Fruit fly (Drosophila melanogaster) whole organism, embryonic: ENCODE data around the gene Cdc27.

Experiments
- CG10274 ChIP-seq: fragments of 200-800 bp; sonication (Bioruptor generic); optimal IDR thresholded peaks from 3 replicates; lab custom pipeline; 2017; ENCODE audit warnings: missing biosample characterization, mild to moderate bottlenecking, missing genetic modification characterization
- CG10431 ChIP-seq: fragments of 200-800 bp; sonication (Bioruptor generic); optimal IDR thresholded peaks from 3 replicates; lab custom pipeline; 2018; ENCODE audit warnings: missing biosample characterization, mild to moderate bottlenecking, missing genetic modification characterization
- CG10565 ChIP-seq: fragments of 200-800 bp; sonication (Bioruptor generic); optimal IDR thresholded peaks from 3 replicates; lab custom pipeline; 2016; ENCODE audit warnings: missing biosample characterization, mild to moderate bottlenecking, missing genetic modification characterization
- CG11247 ChIP-seq: fragments of 200-800 bp; sonication (Bioruptor generic); IDR thresholded peaks from 2 replicates; pipeline ENCODE4 v1.3.6; 2022; ENCODE audit warnings: missing biosample characterization, missing genetic modification characterization
- CG12659 ChIP-seq: fragments of 200-800 bp; sonication (Bioruptor generic); optimal IDR thresholded peaks from 3 replicates; lab custom pipeline; 2017; ENCODE audit warnings: mild to moderate bottlenecking, missing biosample characterization, missing genetic modification reagents, missing genetic modification characterization
- CG17802 ChIP-seq: fragments of 200-800 bp; sonication (Bioruptor generic); optimal IDR thresholded peaks from 2 replicates; lab custom pipeline; 2018; ENCODE audit warnings: missing biosample characterization, mild to moderate bottlenecking, missing genetic modification characterization, moderate library complexity
- CG17912 ChIP-seq: fragments of 200-800 bp; sonication (Bioruptor generic); optimal IDR thresholded peaks from 2 replicates; lab custom pipeline; 2018; ENCODE audit warnings: missing biosample characterization, mild to moderate bottlenecking, missing genetic modification characterization
- CG18011 ChIP-seq: fragments of 200-800 bp; sonication (Bioruptor generic); optimal IDR thresholded peaks from 2 replicates; lab custom pipeline; 2017; ENCODE audit warnings: missing biosample characterization, missing genetic modification characterization, mild to moderate bottlenecking, moderate library complexity, missing genotype
- CG18476 ChIP-seq: fragments of 200-800 bp; sonication (Bioruptor generic); optimal IDR thresholded peaks from 2 replicates; lab custom pipeline; 2016; ENCODE audit warnings: missing biosample characterization, mild to moderate bottlenecking, missing genetic modification characterization
- CG18599 ChIP-seq: fragments of 200-800 bp; sonication (Bioruptor generic); optimal IDR thresholded peaks from 3 replicates; lab custom pipeline; 2017; ENCODE audit warnings: missing biosample characterization, missing genetic modification characterization, mild to moderate bottlenecking, moderate library complexity, missing genetic modification reagents
- CG3163 ChIP-seq: fragments of 200-800 bp; sonication (Bioruptor generic); optimal IDR thresholded peaks from 3 replicates; lab custom pipeline; 2016; ENCODE audit warnings: missing biosample characterization, missing genetic modification characterization
- CG33557 ChIP-seq: fragments of 200-800 bp; sonication (Bioruptor generic); optimal IDR thresholded peaks from 2 replicates; lab custom pipeline; 2019; ENCODE audit warnings: missing biosample characterization, mild to moderate bottlenecking, missing genetic modification characterization, moderate library complexity
- CG34224 ChIP-seq: fragments of 200-800 bp; sonication (Bioruptor generic); IDR thresholded peaks from 3 replicates; pipeline ENCODE4 v1.3.6; 2022; ENCODE audit warnings: missing biosample characterization, missing genetic modification characterization; ENCODE audit not compliant: partially characterized antibody
- CG3847 ChIP-seq: fragments of 200-800 bp; sonication (Bioruptor generic); IDR thresholded peaks from 2 replicates; pipeline ENCODE4 v1.3.6; 2022; ENCODE audit warnings: missing biosample characterization, missing genetic modification characterization
- CG3995 ChIP-seq: fragments of 200-800 bp; sonication (Bioruptor generic); optimal IDR thresholded peaks from 3 replicates; lab custom pipeline; 2016; ENCODE audit warnings: missing biosample characterization, missing genetic modification characterization
- CG6254 ChIP-seq: fragments of 200-800 bp; sonication (Bioruptor generic); optimal IDR thresholded peaks from 3 replicates; lab custom pipeline; 2017; ENCODE audit warnings: mild to moderate bottlenecking, missing biosample characterization, missing genetic modification reagents, missing genetic modification characterization
- CG6683 ChIP-seq: fragments of 200-800 bp; sonication (Bioruptor generic); optimal IDR thresholded peaks from 2 replicates; lab custom pipeline; 2017; ENCODE audit warnings: missing biosample characterization, mild to moderate bottlenecking, missing genetic modification characterization, missing genetic modification reagents
- CG7357 ChIP-seq: fragments of 200-800 bp; sonication (Bioruptor generic); IDR thresholded peaks from 3 replicates; pipeline ENCODE4 v1.3.6; 2022; ENCODE audit warnings: missing biosample characterization, missing genetic modification characterization
- CHES-1-like ChIP-seq: fragments of 200-800 bp; sonication (Bioruptor generic); optimal IDR thresholded peaks from 2 replicates; lab custom pipeline; 2016; ENCODE audit warnings: missing biosample characterization, missing genetic modification characterization
- CTCF ChIP-seq: fragments of 200-800 bp; sonication (Bioruptor generic); optimal IDR thresholded peaks from 2 replicates; lab custom pipeline; 2017; ENCODE audit warnings: missing biosample characterization, mild to moderate bottlenecking, missing genetic modification characterization, moderate library complexity
- CkIIα-i1 ChIP-seq: fragments of 200-800 bp; sonication (Bioruptor generic); IDR thresholded peaks from 2 replicates; pipeline ENCODE4 v1.3.6; 2022; ENCODE audit warnings: missing biosample characterization, missing genetic modification characterization
- CoRest ChIP-seq: fragments of 200-800 bp; sonication (Bioruptor generic); optimal IDR thresholded peaks from 3 replicates; lab custom pipeline; 2018; ENCODE audit warnings: missing biosample characterization, mild to moderate bottlenecking, missing genetic modification characterization, moderate library complexity
- GATAe ChIP-seq: fragments of 200-800 bp; sonication (Bioruptor generic); conservative IDR thresholded peaks from 2 replicates; pipeline ENCODE4 v1.3.6; 2022; ENCODE audit warnings: missing biosample characterization, missing genetic modification characterization
- Gug ChIP-seq: fragments of 200-800 bp; sonication (Bioruptor generic); IDR thresholded peaks from 4 replicates; pipeline ENCODE4 v1.3.6; 2022; ENCODE audit warnings: missing biosample characterization, missing genetic modification characterization
- Hey ChIP-seq: fragments of 200-800 bp; sonication (Bioruptor generic); optimal IDR thresholded peaks from 3 replicates; lab custom pipeline; 2018; ENCODE audit warnings: missing biosample characterization, mild to moderate bottlenecking, missing genetic modification characterization
- Hr3 ChIP-seq: fragments of 200-800 bp; sonication (Bioruptor generic); optimal IDR thresholded peaks from 3 replicates; lab custom pipeline; 2016; ENCODE audit warnings: missing biosample characterization, missing genetic modification characterization
- Lim3 ChIP-seq: fragments of 200-800 bp; sonication (Bioruptor generic); IDR thresholded peaks from 2 replicates; pipeline ENCODE4 v1.3.6; 2022; ENCODE audit warnings: missing biosample characterization, missing genetic modification characterization
- MBD-R2 ChIP-seq: fragments of 200-800 bp; sonication (Bioruptor generic); IDR thresholded peaks from 2 replicates; pipeline ENCODE4 v1.3.6; 2022; ENCODE audit warnings: missing biosample characterization, missing genetic modification characterization
- Meics ChIP-seq: fragments of 200-800 bp; sonication (Bioruptor generic); optimal IDR thresholded peaks from 2 replicates; lab custom pipeline; 2017; ENCODE audit warnings: missing biosample characterization, mild to moderate bottlenecking, missing genetic modification characterization
- Mrtf ChIP-seq: fragments of 200-800 bp; sonication (Bioruptor generic); IDR thresholded peaks from 3 replicates; pipeline ENCODE4 v1.3.6; 2022; ENCODE audit warnings: missing biosample characterization, missing genetic modification characterization
- Rx ChIP-seq: fragments of 200-800 bp; sonication (Bioruptor generic); IDR thresholded peaks from 2 replicates; pipeline ENCODE4 v1.3.6; 2022; ENCODE audit warnings: missing biosample characterization, missing genetic modification characterization
- Sin3A ChIP-seq: fragments of >200 bp; optimal IDR thresholded peaks from 2 replicates; lab custom pipeline; 2018
- abd-A ChIP-seq: fragments of 200-800 bp; sonication (Bioruptor generic); optimal IDR thresholded peaks from 3 replicates; lab custom pipeline; 2019; ENCODE audit warnings: missing biosample characterization, mild to moderate bottlenecking, missing genetic modification characterization, moderate library complexity
- bcd ChIP-seq: fragments of 200-800 bp; sonication (Bioruptor generic); optimal IDR thresholded peaks from 2 replicates; lab custom pipeline; 2017; ENCODE audit warnings: missing biosample characterization, mild to moderate bottlenecking, missing genetic modification characterization
- crp ChIP-seq, 2 experiments: fragments of 200-800 bp; sonication (Bioruptor generic); optimal IDR thresholded peaks; 2 replicates in 1 of 2; 3 replicates in 1 of 2; lab custom pipeline; 2017; ENCODE audit warnings: missing biosample characterization in 2 of 2, missing genetic modification characterization in 2 of 2, mild to moderate bottlenecking in 1 of 2, moderate library complexity in 1 of 2
- dan ChIP-seq: fragments of 200-800 bp; sonication (Bioruptor generic); IDR thresholded peaks from 2 replicates; pipeline ENCODE4 v1.3.6; 2022; ENCODE audit warnings: missing biosample characterization, missing genetic modification characterization
- dpn ChIP-seq, 2 experiments: fragments of 200-800 bp; sonication (Bioruptor generic); optimal IDR thresholded peaks; 3 replicates each; lab custom pipeline; 2016; ENCODE audit warnings: missing biosample characterization in 2 of 2, missing genetic modification characterization in 2 of 2
- eve ChIP-seq, 2 experiments: fragments of >200 bp; optimal IDR thresholded peaks; 2 replicates each; lab custom pipeline; 2017; ENCODE audit warnings: missing biosample characterization in 2 of 2, missing genetic modification characterization in 2 of 2
- ewg ChIP-seq: fragments of 200-800 bp; sonication (Bioruptor generic); optimal IDR thresholded peaks from 3 replicates; lab custom pipeline; 2017; ENCODE audit warnings: mild to moderate bottlenecking, missing biosample characterization, missing genetic modification reagents, missing genetic modification characterization
- fru ChIP-seq: fragments of >200 bp; optimal IDR thresholded peaks from 2 replicates; lab custom pipeline; 2017
- gce ChIP-seq: fragments of 200-800 bp; sonication (Bioruptor generic); IDR thresholded peaks from 3 replicates; pipeline ENCODE4 v1.3.6; 2022; ENCODE audit warnings: missing biosample characterization, missing genetic modification characterization
- ham ChIP-seq: fragments of 200-800 bp; sonication (Bioruptor generic); IDR thresholded peaks from 2 replicates; pipeline ENCODE4 v1.3.6; 2022; ENCODE audit warnings: missing biosample characterization, missing genetic modification characterization
- ind ChIP-seq: fragments of 200-800 bp; sonication (Bioruptor generic); optimal IDR thresholded peaks from 3 replicates; lab custom pipeline; 2016; ENCODE audit warnings: missing biosample characterization, missing genetic modification characterization
- mam ChIP-seq: fragments of 200-800 bp; sonication (Bioruptor generic); optimal IDR thresholded peaks from 3 replicates; lab custom pipeline; 2016; ENCODE audit warnings: missing biosample characterization, missing genetic modification characterization
- oc ChIP-seq: fragments of 200-800 bp; sonication (Bioruptor generic); optimal IDR thresholded peaks from 2 replicates; lab custom pipeline; 2018; ENCODE audit warnings: missing biosample characterization, mild to moderate bottlenecking, missing genetic modification characterization, moderate library complexity
- pnt ChIP-seq: fragments of 200-800 bp; sonication (Bioruptor generic); optimal IDR thresholded peaks from 3 replicates; lab custom pipeline; 2016; ENCODE audit warnings: missing biosample characterization, missing genetic modification characterization
- psq ChIP-seq: fragments of 200-800 bp; sonication (Bioruptor generic); optimal IDR thresholded peaks from 2 replicates; lab custom pipeline; 2017; ENCODE audit warnings: missing biosample characterization, missing genetic modification characterization
- salm ChIP-seq: fragments of 200-800 bp; sonication (Bioruptor generic); optimal IDR thresholded peaks from 2 replicates; lab custom pipeline; 2018; ENCODE audit warnings: missing biosample characterization, mild to moderate bottlenecking, missing genetic modification characterization
- sna ChIP-seq: fragments of 200-800 bp; sonication (Bioruptor generic); IDR thresholded peaks from 2 replicates; pipeline ENCODE4 v1.3.6; 2022; ENCODE audit warnings: missing biosample characterization, missing genetic modification characterization; ENCODE audit not compliant: partially characterized antibody
- toy ChIP-seq: fragments of 200-800 bp; sonication (Bioruptor generic); IDR thresholded peaks from 2 replicates; pipeline ENCODE4 v1.3.6; 2022; ENCODE audit warnings: missing biosample characterization, missing genetic modification characterization
- tup ChIP-seq: fragments of 200-800 bp; sonication (Bioruptor generic); optimal IDR thresholded peaks from 2 replicates; lab custom pipeline; 2016; ENCODE audit warnings: missing biosample characterization, mild to moderate bottlenecking, missing genetic modification characterization, moderate library complexity

Cdc27 gene

DNA sequence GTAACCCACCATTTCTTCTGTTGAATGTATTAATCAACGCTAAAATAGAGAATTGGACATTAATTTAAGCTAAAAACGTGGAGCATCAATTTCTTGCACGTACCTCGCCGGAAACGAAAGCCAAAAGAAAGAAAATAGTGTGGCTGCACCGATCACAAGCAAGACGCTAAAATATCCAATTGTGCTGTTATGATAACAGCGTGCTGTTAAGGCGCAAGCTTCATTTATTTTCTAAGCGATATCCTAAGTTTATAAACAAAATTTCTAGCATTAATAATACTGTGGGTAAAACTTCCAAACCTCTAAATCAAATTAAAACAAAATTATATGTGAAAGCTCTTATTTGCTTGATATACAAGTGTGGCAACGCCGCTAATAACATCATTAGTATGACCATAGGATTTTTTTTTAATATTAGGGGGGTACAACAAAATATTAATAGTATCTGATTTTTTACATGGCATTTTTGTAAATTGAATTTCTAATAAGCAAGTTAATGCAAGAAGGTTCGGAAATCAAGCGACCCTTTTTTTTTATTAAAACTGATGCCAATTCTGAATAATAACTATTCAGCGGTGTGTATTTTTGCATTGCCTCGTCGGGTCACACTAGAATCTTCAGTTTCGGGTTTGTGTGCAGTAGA lies 7.8 kb downstream of the Cdc27 start, which contains the start of the genes RpL18 and Neos (continued):
- TF ChIP-seq CHES-1-like: peak; percentile 43
- TF ChIP-seq gce (GFP tag; lab: Robert Waterston, UW): peak; percentile 75; the same call in 2 of the 3 replicates
- no peak for TF ChIP-seq pnt (GFP tag; lab: Kevin White, UChicago)
- peak; percentile 74 for TF ChIP-seq CG17912 (GFP tag; lab: Kevin White, UChicago)
- TF ChIP-seq CG3995: peak; percentile 49
- TF ChIP-seq salm (tag; lab: Kevin White, UChicago): peak; percentile 62
- peak; percentile 37 for TF ChIP-seq CG17802 (tag; lab: Kevin White, UChicago)
- TF ChIP-seq CTCF (GFP tag; lab: Kevin White, UChicago): peak; percentile 6
- TF ChIP-seq CG6254 (GFP tag; lab: Kevin White, UChicago): peak; percentile 62
- peak; percentile 71 for TF ChIP-seq CG3163 (GFP tag; lab: Kevin White, UChicago)
- no peak for TF ChIP-seq sna (GFP tag; lab: Robert Waterston, UW)
- TF ChIP-seq bcd (GFP tag; lab: Kevin White, UChicago): peak; percentile 73
- no peak for TF ChIP-seq fru (lab: Kevin White, UChicago)
- TF ChIP-seq eve (GFP tag; optimal IDR thresholded peaks at IDR 0.05; lab: Kevin White, UChicago): no peak
- peak; percentile 63 for TF ChIP-seq Hey
- peak; percentile 78 for TF ChIP-seq CG18476 (GFP tag; lab: Kevin White, UChicago)
- TF ChIP-seq Hr3: peak; percentile 58
- TF ChIP-seq CG3847 (GFP tag; lab: Robert Waterston, UW): peak; percentile 45; the same call in 1 of the 2 replicates
- TF ChIP-seq MBD-R2 (GFP tag; lab: Robert Waterston, UW): peak; percentile 61; the same call in 1 of the 2 replicates
- peak; percentile 39 for TF ChIP-seq mam (GFP tag; lab: Kevin White, UChicago)
- peak; percentile 42 for TF ChIP-seq ewg (GFP tag; lab: Kevin White, UChicago)
- no peak for TF ChIP-seq CG10565 (GFP tag; lab: Kevin White, UChicago)
- peak; percentile 47 for TF ChIP-seq CG6683 (GFP tag; lab: Kevin White, UChicago)
- TF ChIP-seq abd-A (tag; lab: Kevin White, UChicago): no peak
- TF ChIP-seq CG10431 (GFP tag; lab: Kevin White, UChicago): peak; percentile 80
- TF ChIP-seq Mrtf (GFP tag; lab: Robert Waterston, UW): no peak
- 0 out of 4 replicates have a peak, but pooled peaks have one; percentile 26 for TF ChIP-seq Gug
- TF ChIP-seq CG18011: peak; percentile 39
- TF ChIP-seq tup (GFP tag; lab: Kevin White, UChicago): no peak
- TF ChIP-seq Lim3 (GFP tag; lab: Robert Waterston, UW): no peak
- no peak for TF ChIP-seq dan (GFP tag; lab: Robert Waterston, UW)
- no peak for TF ChIP-seq GATAe (GFP tag; lab: Robert Waterston, UW)
- TF ChIP-seq CkIIα-i1: no peak
- TF ChIP-seq CG18599 (GFP tag; lab: Kevin White, UChicago): peak; percentile 87
- no peak for TF ChIP-seq oc (tag; lab: Kevin White, UChicago)
- TF ChIP-seq CG12659 (GFP tag; lab: Kevin White, UChicago): peak; percentile 92
- TF ChIP-seq Sin3A (lab: Kevin White, UChicago): peak; percentile 36
- TF ChIP-seq CG33557 (GFP tag; lab: Kevin White, UChicago): peak; percentile 71
- peak; percentile 51; the same call in 1 of the 2 replicates for TF ChIP-seq Rx (GFP tag; lab: Robert Waterston, UW)
- TF ChIP-seq Meics (GFP tag; lab: Kevin White, UChicago): peak; percentile 86
- no peak for TF ChIP-seq CG7357 (GFP tag; lab: Robert Waterston, UW)
- no peak for TF ChIP-seq CG34224
- no peak for TF ChIP-seq ham (GFP tag; lab: Robert Waterston, UW)
- TF ChIP-seq CoRest: peak; percentile 63
- peak; percentile 51 to 75 for TF ChIP-seq dpn (GFP tag; optimal IDR thresholded peaks at IDR 0.05; lab: Kevin White, UChicago)
- TF ChIP-seq CG10274 (GFP tag; lab: Kevin White, UChicago): peak; percentile 56
- peak in 1 of 2 experiments; percentile 31 for TF ChIP-seq crp (GFP tag; optimal IDR thresholded peaks at IDR 0.05; lab: Kevin White, UChicago)
- TF ChIP-seq psq: peak; percentile 2
- TF ChIP-seq ind: peak; percentile 42
- no peak for TF ChIP-seq toy (GFP tag; lab: Robert Waterston, UW)
- peak; percentile 39; the same call in 1 of the 2 replicates for TF ChIP-seq CG11247 (GFP tag; lab: Robert Waterston, UW)
